Worm (Caenorhabditis elegans): ENCODE measurements around the gene R04E5.8.

Gene R04E5.8

DNA sequence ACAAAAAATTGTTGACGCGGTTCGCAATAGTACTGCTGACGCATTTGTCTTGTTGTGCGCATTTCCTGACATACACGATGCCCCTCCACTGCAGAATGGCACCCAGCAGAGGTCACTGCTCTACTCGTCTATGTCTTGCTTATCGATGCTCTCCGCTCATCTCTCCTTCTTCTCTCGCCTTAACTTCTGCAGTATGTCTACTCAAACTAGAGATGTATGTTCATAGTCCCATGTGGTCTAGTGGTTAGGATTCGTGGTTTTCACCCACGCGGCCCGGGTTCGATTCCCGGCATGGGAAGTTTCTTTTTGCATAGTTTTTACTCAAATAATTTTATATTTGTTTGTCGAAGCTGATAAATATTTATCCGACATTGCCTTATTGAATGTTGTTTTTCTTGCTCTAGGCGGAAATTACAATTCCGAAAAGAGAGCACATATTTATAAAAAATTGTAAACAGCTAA, 30.0 kb upstream of the R04E5.8 start, which contains the start of gene C28G1.2:
Gene C28G1.2 (plus strand): TSS at position 130 of the 462 bp plus-strand sequence.
- TF ChIP-seq ztf-11 (tag; optimal IDR thresholded peaks at IDR 0.05) (peak; percentile 51), nhr-237 (tag; optimal IDR thresholded peaks at IDR 0.05) (peak; percentile 89), drap-1 (GFP tag; optimal IDR thresholded peaks at IDR 0.05) (peak; percentile 98), lin-13 (tag; optimal IDR thresholded peaks at IDR 0.05) (peak; percentile 72), mep-1 (tag; optimal IDR thresholded peaks at IDR 0.05) (peak; percentile 78), elt-3 (tag; optimal IDR thresholded peaks at IDR 0.05) (peak; percentile 15), lsy-2 (tag; optimal IDR thresholded peaks at IDR 0.05) (peak; percentile 79), lin-32 (GFP tag; optimal IDR thresholded peaks at IDR 0.05) (peak; percentile 93), unc-120 (tag; optimal IDR thresholded peaks at IDR 0.05; ENCODE audit: poor library complexity, severe bottlenecking) (peak; percentile 98), nhr-12 (tag; optimal IDR thresholded peaks at IDR 0.05) (peak; percentile 68), unc-62 (GFP tag; optimal IDR thresholded peaks at IDR 0.05) (peak; percentile 69), nhr-2 (tag; optimal IDR thresholded peaks at IDR 0.05) (peak; percentile 28), ceh-39 (tag; optimal IDR thresholded peaks at IDR 0.05) (peak; percentile 69), pha-4 (tag; optimal IDR thresholded peaks at IDR 0.05) (peak; percentile 65), ceh-43 (GFP tag; optimal IDR thresholded peaks at IDR 0.05) (peak; percentile 94), sptf-1 (tag; optimal IDR thresholded peaks at IDR 0.05) (peak; percentile 98), unc-39 (tag; optimal IDR thresholded peaks at IDR 0.05) (peak; percentile 88), snpc-4 (tag; optimal IDR thresholded peaks at IDR 0.05) (no peak), zip-8 (tag; optimal IDR thresholded peaks at IDR 0.05) (no peak), cnd-1 (tag; optimal IDR thresholded peaks at IDR 0.05) (peak; percentile 97), bed-3 (GFP tag; optimal IDR thresholded peaks at IDR 0.05) (peak; percentile 90), ham-2 (GFP tag; optimal IDR thresholded peaks at IDR 0.05) (peak; percentile 93), elt-1 (tag; optimal IDR thresholded peaks at IDR 0.05; ENCODE audit: borderline replicate concordance, insufficient read depth) (peak; percentile 33), ceh-83 (GFP tag; optimal IDR thresholded peaks at IDR 0.05) (peak; percentile 98), M03D4.4 (tag; optimal IDR thresholded peaks at IDR 0.05) (peak; percentile 97), mab-5 (tag; optimal IDR thresholded peaks at IDR 0.05) (peak; percentile 1), sem-2 (GFP tag; optimal IDR thresholded peaks at IDR 0.05) (peak; percentile 92), blmp-1 (tag; optimal IDR thresholded peaks at IDR 0.05) (peak; percentile 21), nhr-28 (tag; optimal IDR thresholded peaks at IDR 0.05) (peak; percentile 67), ces-1 (GFP tag; optimal IDR thresholded peaks at IDR 0.05) (peak; percentile 78), hlh-1 (tag; optimal IDR thresholded peaks at IDR 0.05) (peak; percentile 69), nhr-76 (tag; optimal IDR thresholded peaks at IDR 0.05) (no peak), tbx-8 (GFP tag; optimal IDR thresholded peaks at IDR 0.05) (peak; percentile 94), flh-1 (GFP tag; optimal IDR thresholded peaks at IDR 0.05) (peak; percentile 94), mls-2 (tag; optimal IDR thresholded peaks at IDR 0.05) (peak; percentile 99)

DNA sequence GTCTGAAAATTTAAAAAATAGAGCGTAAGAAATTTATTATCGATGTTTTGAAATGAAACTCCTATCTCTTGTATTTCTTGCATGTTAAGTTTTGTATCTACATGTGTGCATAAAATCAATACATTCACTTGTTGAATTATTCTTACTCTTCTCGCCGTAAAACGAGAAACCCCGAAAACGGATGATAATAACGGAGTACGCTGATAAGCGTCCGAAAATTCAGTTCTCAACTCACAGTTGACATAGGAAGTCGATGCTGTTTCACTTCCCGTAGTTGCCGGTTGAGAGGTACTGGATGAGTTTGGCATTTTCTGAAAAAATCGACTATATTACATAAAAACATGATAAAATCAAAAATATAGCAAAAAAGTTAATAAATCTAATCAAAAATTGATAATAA, 29.5 kb upstream of the R04E5.8 start, which contains the start of gene sec-15:
Gene sec-15 (minus strand): TSS at position 311 of the 400 bp plus-strand sequence.
- TF ChIP-seq bed-3 (GFP tag; optimal IDR thresholded peaks at IDR 0.05) = no peak
- TF ChIP-seq ztf-11 (tag; optimal IDR thresholded peaks at IDR 0.05) = no peak
- TF ChIP-seq ceh-39 (tag; optimal IDR thresholded peaks at IDR 0.05) = no peak
- TF ChIP-seq elt-1 (tag; optimal IDR thresholded peaks at IDR 0.05; ENCODE audit: borderline replicate concordance, insufficient read depth) = no peak
- TF ChIP-seq drap-1 (GFP tag; optimal IDR thresholded peaks at IDR 0.05) = no peak
- no peak for TF ChIP-seq nhr-28 (tag; optimal IDR thresholded peaks at IDR 0.05)
- no peak for TF ChIP-seq snpc-4 (tag; optimal IDR thresholded peaks at IDR 0.05)
- TF ChIP-seq sptf-1 (tag; optimal IDR thresholded peaks at IDR 0.05) = no peak
- TF ChIP-seq flh-1 (GFP tag; optimal IDR thresholded peaks at IDR 0.05) = no peak
- TF ChIP-seq M03D4.4 (tag; optimal IDR thresholded peaks at IDR 0.05) = no peak
- TF ChIP-seq mls-2 (tag; optimal IDR thresholded peaks at IDR 0.05) = no peak
- no peak for TF ChIP-seq mep-1 (tag; optimal IDR thresholded peaks at IDR 0.05)
- TF ChIP-seq ceh-83 (GFP tag; optimal IDR thresholded peaks at IDR 0.05) = no peak
- no peak for TF ChIP-seq blmp-1 (tag; optimal IDR thresholded peaks at IDR 0.05)
- TF ChIP-seq elt-3 (tag; optimal IDR thresholded peaks at IDR 0.05) = no peak

DNA sequence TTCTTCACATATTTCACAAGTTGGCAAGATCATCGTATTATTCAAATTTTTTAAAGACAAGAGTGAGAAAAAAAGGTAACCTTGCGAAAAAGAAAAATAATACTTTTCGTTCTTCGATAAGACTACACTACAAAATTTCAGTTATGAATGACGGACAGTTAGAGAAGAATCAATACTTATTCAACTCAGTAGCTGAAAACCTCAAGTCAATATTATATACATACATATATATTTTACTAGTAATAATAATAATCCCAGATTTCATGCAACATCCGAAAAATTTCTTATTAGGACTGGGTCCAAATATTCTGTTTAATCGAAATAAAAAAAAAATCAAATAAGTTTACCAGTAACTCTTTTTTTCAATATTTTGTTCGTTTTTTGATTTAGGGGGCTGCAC, 25.2 kb upstream of the R04E5.8 start, which contains the start of gene C28G1.6:
Gene C28G1.6 (minus strand): TSS at position 101 of the 400 bp plus-strand sequence.
- no peak for TF ChIP-seq nhr-76 (tag; optimal IDR thresholded peaks at IDR 0.05)
- TF ChIP-seq cnd-1 (tag; optimal IDR thresholded peaks at IDR 0.05) = no peak
- no peak for TF ChIP-seq sptf-1 (tag; optimal IDR thresholded peaks at IDR 0.05)
- TF ChIP-seq nhr-2 (tag; optimal IDR thresholded peaks at IDR 0.05) = no peak
- no peak for TF ChIP-seq blmp-1 (tag; optimal IDR thresholded peaks at IDR 0.05)
- TF ChIP-seq mab-5 (tag; optimal IDR thresholded peaks at IDR 0.05) = no peak
- TF ChIP-seq unc-39 (tag; optimal IDR thresholded peaks at IDR 0.05) = no peak
- TF ChIP-seq sem-2 (GFP tag; optimal IDR thresholded peaks at IDR 0.05) = no peak
- no peak for TF ChIP-seq nhr-12 (tag; optimal IDR thresholded peaks at IDR 0.05)
- no peak for TF ChIP-seq lin-13 (tag; optimal IDR thresholded peaks at IDR 0.05)
- no peak for TF ChIP-seq tbx-8 (GFP tag; optimal IDR thresholded peaks at IDR 0.05)
- TF ChIP-seq nhr-237 (tag; optimal IDR thresholded peaks at IDR 0.05) = no peak
- no peak for TF ChIP-seq lin-32 (GFP tag; optimal IDR thresholded peaks at IDR 0.05)
- no peak for TF ChIP-seq flh-1 (GFP tag; optimal IDR thresholded peaks at IDR 0.05)
